Fruit fly (Drosophila melanogaster): ENCODE measurements around the gene dmGlut.
A peak's percentile ranks its signal among the peaks of the same experiment; 100 is the strongest.

The dmGlut gene

dm6 chr2L:12021193-12021592, 6.0 kb upstream of the dmGlut start (continued):
- TF ChIP-seq CG32264 (GFP tag; optimal IDR thresholded peaks at IDR 0.05), result no peak
- TF ChIP-seq Hnf4 (GFP tag; optimal IDR thresholded peaks at IDR 0.05), result no peak
- TF ChIP-seq woc (GFP tag; optimal IDR thresholded peaks at IDR 0.05), result no peak
- TF ChIP-seq ey (GFP tag; optimal IDR thresholded peaks at IDR 0.05), result peak; percentile 17
- no peak for TF ChIP-seq N (GFP tag; optimal IDR thresholded peaks at IDR 0.05)
- no peak for TF ChIP-seq Abd-B (GFP tag; optimal IDR thresholded peaks at IDR 0.05)
- no peak for TF ChIP-seq HLH106 (tag; optimal IDR thresholded peaks at IDR 0.05)
- no peak for TF ChIP-seq pan (optimal IDR thresholded peaks at IDR 0.05)
- TF ChIP-seq Myc (optimal IDR thresholded peaks at IDR 0.05), result no peak
- TF ChIP-seq jim (GFP tag; optimal IDR thresholded peaks at IDR 0.05), result no peak
- no peak for TF ChIP-seq br (GFP tag; optimal IDR thresholded peaks at IDR 0.05)
- peak; percentile 41 for TF ChIP-seq Sp1 (GFP tag; optimal IDR thresholded peaks at IDR 0.05)
- no peak for TF ChIP-seq Dfd (GFP tag; optimal IDR thresholded peaks at IDR 0.05)

dm6 chr2L:12024104-12024503, 3.1 kb upstream of the dmGlut start:
- TF ChIP-seq brk (GFP tag; optimal IDR thresholded peaks at IDR 0.05), result no peak
- no peak for TF ChIP-seq Abd-B (GFP tag; optimal IDR thresholded peaks at IDR 0.05)
- no peak for TF ChIP-seq Myc (optimal IDR thresholded peaks at IDR 0.05)
- no peak for TF ChIP-seq psq (GFP tag; optimal IDR thresholded peaks at IDR 0.05)
- no peak for TF ChIP-seq CrebA (GFP tag; optimal IDR thresholded peaks at IDR 0.05; ENCODE audit: borderline replicate concordance)
- TF ChIP-seq pan (optimal IDR thresholded peaks at IDR 0.05), result no peak
- TF ChIP-seq Hnf4 (GFP tag; optimal IDR thresholded peaks at IDR 0.05), result no peak

dm6 chr2L:12025505-12025904, 1.7 kb upstream of the dmGlut start:
- TF ChIP-seq br (GFP tag; optimal IDR thresholded peaks at IDR 0.05), result peak; percentile 33
- no peak for TF ChIP-seq Hr83 (GFP tag; optimal IDR thresholded peaks at IDR 0.05; ENCODE audit: poor library complexity, severe bottlenecking)
- peak; percentile 7 for TF ChIP-seq CG9705 (GFP tag; optimal IDR thresholded peaks at IDR 0.05)
- TF ChIP-seq woc (GFP tag; optimal IDR thresholded peaks at IDR 0.05), result peak; percentile 48
- peak; percentile 49 for TF ChIP-seq Sp1 (GFP tag; optimal IDR thresholded peaks at IDR 0.05)
- peak; percentile 49 for TF ChIP-seq rgr (GFP tag; optimal IDR thresholded peaks at IDR 0.05)
- peak; percentile 35 for TF ChIP-seq psq (GFP tag; optimal IDR thresholded peaks at IDR 0.05)
- TF ChIP-seq sage (GFP tag; optimal IDR thresholded peaks at IDR 0.05), result no peak
- TF ChIP-seq Vsx2 (GFP tag; optimal IDR thresholded peaks at IDR 0.05; ENCODE audit: partially characterized antibody), result no peak
- peak; percentile 41 for TF ChIP-seq HLH106 (tag; optimal IDR thresholded peaks at IDR 0.05)
- TF ChIP-seq Abd-B (GFP tag; optimal IDR thresholded peaks at IDR 0.05), result no peak
- TF ChIP-seq Hnf4 (GFP tag; optimal IDR thresholded peaks at IDR 0.05), result peak; percentile 19
- peak; percentile 34 for TF ChIP-seq ey (GFP tag; optimal IDR thresholded peaks at IDR 0.05)
- TF ChIP-seq foxo (GFP tag; optimal IDR thresholded peaks at IDR 0.05), result peak in 1 of 2 experiments; percentile 15

dm6 chr2L:12026458-12027431, 493 bp upstream of the dmGlut start:
- TF ChIP-seq brk (GFP tag; optimal IDR thresholded peaks at IDR 0.05) (peak; percentile 41), CrebA (GFP tag; optimal IDR thresholded peaks at IDR 0.05; ENCODE audit: borderline replicate concordance) (no peak), jim (GFP tag; optimal IDR thresholded peaks at IDR 0.05) (no peak), Jra (GFP tag; optimal IDR thresholded peaks at IDR 0.05) (no peak), CG9705 (GFP tag; optimal IDR thresholded peaks at IDR 0.05) (peak; percentile 35), Vsx2 (GFP tag; optimal IDR thresholded peaks at IDR 0.05; ENCODE audit: partially characterized antibody) (peak; percentile 31), CG32264 (GFP tag; optimal IDR thresholded peaks at IDR 0.05) (peak; percentile 2), HLH106 (tag; optimal IDR thresholded peaks at IDR 0.05) (peak; percentile 76), Hr83 (GFP tag; optimal IDR thresholded peaks at IDR 0.05; ENCODE audit: poor library complexity, severe bottlenecking) (no peak), OdsH (GFP tag; optimal IDR thresholded peaks at IDR 0.05) (peak; percentile 59), pan (optimal IDR thresholded peaks at IDR 0.05) (no peak), Hnf4 (GFP tag; optimal IDR thresholded peaks at IDR 0.05) (peak; percentile 62), woc (GFP tag; optimal IDR thresholded peaks at IDR 0.05) (peak; percentile 2), dsf (GFP tag; optimal IDR thresholded peaks at IDR 0.05; ENCODE audit: borderline replicate concordance) (no peak), Sp1 (GFP tag; optimal IDR thresholded peaks at IDR 0.05) (peak; percentile 78), usp (GFP tag; optimal IDR thresholded peaks at IDR 0.05) (no peak), tai (GFP tag; optimal IDR thresholded peaks at IDR 0.05) (no peak), dl (GFP tag; optimal IDR thresholded peaks at IDR 0.05; ENCODE audit: insufficient read depth in 1 of 2, partially characterized antibody in 2 of 2) (no peak), psq (GFP tag; optimal IDR thresholded peaks at IDR 0.05) (peak; percentile 68), dmrt93B (GFP tag; optimal IDR thresholded peaks at IDR 0.05) (peak; percentile 72), sage (GFP tag; optimal IDR thresholded peaks at IDR 0.05) (peak; percentile 3), sv (GFP tag; optimal IDR thresholded peaks at IDR 0.05) (peak; percentile 3), lola (GFP tag; optimal IDR thresholded peaks at IDR 0.05) (no peak), ey (GFP tag; optimal IDR thresholded peaks at IDR 0.05) (peak; percentile 68), GATAd (GFP tag; optimal IDR thresholded peaks at IDR 0.05) (no peak), Myc (optimal IDR thresholded peaks at IDR 0.05) (no peak), Rel (GFP tag; optimal IDR thresholded peaks at IDR 0.05) (no peak), Rel (tag; optimal IDR thresholded peaks at IDR 0.05) (peak; percentile 29), Hr78 (GFP tag; optimal IDR thresholded peaks at IDR 0.05) (no peak), Abd-B (GFP tag; optimal IDR thresholded peaks at IDR 0.05) (no peak), rgr (GFP tag; optimal IDR thresholded peaks at IDR 0.05) (peak; percentile 70), fru (GFP tag; optimal IDR thresholded peaks at IDR 0.05) (peak; percentile 56), br (GFP tag; optimal IDR thresholded peaks at IDR 0.05) (peak; percentile 61), foxo (GFP tag; optimal IDR thresholded peaks at IDR 0.05) (peak in 1 of 2 experiments; percentile 77), h (GFP tag; optimal IDR thresholded peaks at IDR 0.05) (peak; percentile 36)

Measured in whole organism, wandering third instar larva.